Worm (Caenorhabditis elegans) whole organism, late embryonic: ENCODE results near the gene tag-124.

ENCODE experiments used
- C08G9.2 ChIP-seq: sonication (generic microtip); optimal IDR thresholded peaks from 2 replicates; lab custom pipeline; 2016; ENCODE audit warnings: mild to moderate bottlenecking, missing genetic modification characterization, moderate library complexity, missing compliant biosample characterization
- C38D4.7 ChIP-seq: fragments of 200-800 bp; sonication (Bioruptor generic); optimal IDR thresholded peaks from 2 replicates; lab custom pipeline; 2018; ENCODE audit warnings: mild to moderate bottlenecking, missing genetic modification characterization, moderate library complexity, missing compliant biosample characterization
- F13H6.1 ChIP-seq: sonication (generic microtip); optimal IDR thresholded peaks from 2 replicates; lab custom pipeline; 2016; ENCODE audit warnings: missing genetic modification characterization, missing compliant biosample characterization
- K02D7.2 ChIP-seq: sonication (generic microtip); optimal IDR thresholded peaks from 2 replicates; lab custom pipeline; 2017; ENCODE audit warnings: mild to moderate bottlenecking, missing genetic modification characterization, missing compliant biosample characterization
- ama-1 ChIP-seq: fragments of 150-350 bp; optimal IDR thresholded peaks from 2 replicates; lab custom pipeline; 2014
- ceh-18 ChIP-seq: sonication (generic microtip); optimal IDR thresholded peaks from 2 replicates; lab custom pipeline; 2016; ENCODE audit warnings: missing genetic modification characterization, missing compliant biosample characterization
- ceh-19 ChIP-seq: fragments of 200-800 bp; sonication (Bioruptor generic); optimal IDR thresholded peaks from 2 replicates; lab custom pipeline; 2018; ENCODE audit warnings: mild to moderate bottlenecking, missing genetic modification characterization, missing compliant biosample characterization
- ceh-22 ChIP-seq: sonication (generic microtip); optimal IDR thresholded peaks from 2 replicates; lab custom pipeline; 2017; ENCODE audit warnings: missing biosample characterization, missing genetic modification characterization
- ceh-24 ChIP-seq: sonication (generic microtip); optimal IDR thresholded peaks from 2 replicates; lab custom pipeline; 2016; ENCODE audit warnings: mild to moderate bottlenecking, missing genetic modification characterization, missing compliant biosample characterization
- ceh-30 ChIP-seq: fragments of 150-350 bp; optimal IDR thresholded peaks from 2 replicates; lab custom pipeline; 2014; ENCODE audit warnings: missing biosample characterization, missing genetic modification characterization
- ceh-45 ChIP-seq: fragments of 200-800 bp; sonication (Bioruptor generic); IDR thresholded peaks from 2 replicates; pipeline ENCODE4 v1.3.6; 2022; ENCODE audit warnings: missing genetic modification reagents, missing genetic modification characterization, missing compliant biosample characterization
- che-1 ChIP-seq: sonication (generic microtip); optimal IDR thresholded peaks from 2 replicates; lab custom pipeline; 2016; ENCODE audit warnings: mild to moderate bottlenecking, missing genetic modification characterization, missing compliant biosample characterization
- dve-1 ChIP-seq: sonication (generic microtip); optimal IDR thresholded peaks from 2 replicates; lab custom pipeline; 2017; ENCODE audit warnings: antibody characterized with exemption, mild to moderate bottlenecking, missing genetic modification characterization, missing compliant biosample characterization
- elt-2 ChIP-seq: sonication (generic microtip); optimal IDR thresholded peaks from 2 replicates; lab custom pipeline; 2016; ENCODE audit warnings: missing genetic modification reagents, missing genetic modification characterization, missing compliant biosample characterization
- fax-1 ChIP-seq: sonication (generic microtip); optimal IDR thresholded peaks from 2 replicates; lab custom pipeline; 2016; ENCODE audit warnings: missing genotype, missing genetic modification characterization, missing compliant biosample characterization
- fkh-6 ChIP-seq: sonication (generic microtip); optimal IDR thresholded peaks from 2 replicates; lab custom pipeline; 2016; ENCODE audit warnings: missing genetic modification characterization, missing compliant biosample characterization
- hlh-13 ChIP-seq: fragments of 200-800 bp; sonication (Bioruptor generic); optimal IDR thresholded peaks from 2 replicates; lab custom pipeline; 2018; ENCODE audit warnings: mild to moderate bottlenecking, missing genetic modification characterization, missing compliant biosample characterization
- hlh-15 ChIP-seq: sonication (generic microtip); optimal IDR thresholded peaks from 2 replicates; lab custom pipeline; 2016; ENCODE audit warnings: missing genetic modification characterization, missing compliant biosample characterization
- hlh-6 ChIP-seq: sonication (generic microtip); optimal IDR thresholded peaks from 2 replicates; lab custom pipeline; 2016; ENCODE audit warnings: missing genotype, missing genetic modification characterization, missing compliant biosample characterization
- madf-2 ChIP-seq: sonication (generic microtip); optimal IDR thresholded peaks from 2 replicates; lab custom pipeline; 2017; ENCODE audit warnings: missing genetic modification characterization, missing compliant biosample characterization
- nfya-1 ChIP-seq: sonication (generic microtip); optimal IDR thresholded peaks from 2 replicates; lab custom pipeline; 2017; ENCODE audit warnings: missing genetic modification characterization, mild to moderate bottlenecking, missing compliant biosample characterization, antibody characterized with exemption, moderate library complexity
- nhr-11 ChIP-seq: fragments of 150-350 bp; optimal IDR thresholded peaks from 2 replicates; lab custom pipeline; 2014; ENCODE audit warnings: missing biosample characterization, missing genetic modification characterization
- nhr-232 ChIP-seq: sonication (generic microtip); optimal IDR thresholded peaks from 2 replicates; lab custom pipeline; 2016; ENCODE audit warnings: missing genetic modification characterization, missing compliant biosample characterization
- pag-3 ChIP-seq: sonication (generic microtip); optimal IDR thresholded peaks from 2 replicates; lab custom pipeline; 2016; ENCODE audit warnings: missing compliant biosample characterization, missing genetic modification characterization, borderline replicate concordance
- pha-4 ChIP-seq: fragments of 150-350 bp; optimal IDR thresholded peaks from 2 replicates; lab custom pipeline; 2018; ENCODE audit warnings: missing biosample characterization, missing genetic modification reagents, missing genetic modification characterization
- ref-2 ChIP-seq: sonication (generic microtip); optimal IDR thresholded peaks from 2 replicates; lab custom pipeline; 2016; ENCODE audit warnings: missing genetic modification characterization, missing compliant biosample characterization
- rnt-1 ChIP-seq: sonication (generic microtip); optimal IDR thresholded peaks from 2 replicates; lab custom pipeline; 2016; ENCODE audit warnings: missing genetic modification characterization, missing compliant biosample characterization
- sox-2 ChIP-seq: fragments of 200-800 bp; sonication (Bioruptor generic); IDR thresholded peaks from 2 replicates; pipeline ENCODE4 v1.3.6; 2022; ENCODE audit warnings: missing genetic modification reagents, missing genetic modification characterization, missing compliant biosample characterization
- tbx-7 ChIP-seq: sonication (generic microtip); optimal IDR thresholded peaks from 2 replicates; lab custom pipeline; 2016; ENCODE audit warnings: missing genotype, missing genetic modification characterization, missing compliant biosample characterization
- unc-3 ChIP-seq, 2 experiments: fragments of 200-800 bp in 1 of 2; sonication (Bioruptor generic) in 1 of 2; sonication (generic microtip) in 1 of 2; conservative IDR thresholded peaks in 1 of 2; optimal IDR thresholded peaks in 1 of 2; 2 replicates each; pipeline versions ENCODE4 v1.3.6 to Lab custom; 2016 to 2022; ENCODE audit warnings: missing compliant biosample characterization in 2 of 2, missing genetic modification characterization in 2 of 2, missing genetic modification reagents in 1 of 2
- unc-55 ChIP-seq: sonication (generic microtip); optimal IDR thresholded peaks from 2 replicates; lab custom pipeline; 2017; ENCODE audit warnings: missing biosample characterization, missing genetic modification reagents, missing genetic modification characterization
- unc-86 ChIP-seq: sonication (generic microtip); optimal IDR thresholded peaks from 2 replicates; lab custom pipeline; 2016; ENCODE audit warnings: missing genetic modification characterization, missing compliant biosample characterization
- ztf-16 ChIP-seq: sonication (generic microtip); optimal IDR thresholded peaks from 2 replicates; lab custom pipeline; 2017; ENCODE audit warnings: missing genetic modification characterization, missing compliant biosample characterization

tag-124 gene

DNA sequence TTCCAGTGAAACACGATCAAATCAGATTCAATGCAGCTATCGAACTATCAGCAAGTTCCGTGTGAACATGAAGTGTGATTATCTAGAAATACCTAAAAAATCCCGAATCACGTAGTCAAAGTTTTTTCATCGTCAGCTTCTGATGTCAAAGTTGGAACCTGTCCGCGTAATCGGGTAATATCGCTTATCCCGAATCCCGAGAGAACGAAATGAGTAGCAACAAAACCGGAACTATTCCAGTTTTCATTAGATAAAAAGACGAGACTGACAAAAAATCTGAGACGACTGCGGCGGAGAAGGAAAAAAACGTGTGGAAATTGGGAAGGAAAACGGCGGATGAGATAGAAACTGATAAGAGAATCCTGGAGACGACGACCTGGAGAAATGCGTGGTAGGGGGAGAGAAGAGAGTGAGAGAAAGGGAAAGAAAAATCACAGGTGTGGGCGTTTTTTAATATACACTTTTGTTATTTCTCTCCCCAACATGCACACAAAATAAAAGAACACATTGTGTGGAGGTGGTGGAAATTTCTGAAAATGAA is 29.0 kb downstream of the tag-124 start:
- TF ChIP-seq ceh-24 (tag; lab: Kevin White, UChicago) (no peak), nhr-11 (tag; lab: Kevin White, UChicago) (peak; percentile 67), C38D4.7 (GFP tag; lab: Kevin White, UChicago) (no peak), C08G9.2 (tag; lab: Kevin White, UChicago) (no peak), madf-2 (tag; lab: Kevin White, UChicago) (no peak)

DNA sequence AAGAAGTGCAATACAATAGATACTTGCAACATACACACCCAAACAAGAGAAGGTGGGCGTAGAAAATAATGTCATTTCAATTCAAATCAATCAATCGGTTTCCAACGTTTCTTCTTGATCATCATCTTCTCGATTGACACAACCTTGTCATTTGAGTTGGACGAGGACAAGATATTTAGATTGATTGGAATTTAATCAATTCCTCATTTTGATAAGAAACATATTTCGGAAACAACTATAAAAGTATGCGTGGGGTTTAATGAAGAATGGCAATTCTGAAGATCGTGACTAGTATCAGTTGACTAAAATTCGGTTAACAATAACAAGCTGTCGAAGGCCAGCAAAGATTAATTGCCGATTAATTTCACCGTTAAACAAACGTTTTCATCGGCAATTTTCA is 29.5 kb downstream of the tag-124 start:
- TF ChIP-seq ceh-30 (no peak), unc-55 (GFP tag; lab: Kevin White, UChicago) (peak; percentile 18), ztf-16 (no peak), ceh-19 (GFP tag; lab: Kevin White, UChicago) (no peak)
- TF ChIP-seq, all 69 proteins: peak for 1

DNA sequence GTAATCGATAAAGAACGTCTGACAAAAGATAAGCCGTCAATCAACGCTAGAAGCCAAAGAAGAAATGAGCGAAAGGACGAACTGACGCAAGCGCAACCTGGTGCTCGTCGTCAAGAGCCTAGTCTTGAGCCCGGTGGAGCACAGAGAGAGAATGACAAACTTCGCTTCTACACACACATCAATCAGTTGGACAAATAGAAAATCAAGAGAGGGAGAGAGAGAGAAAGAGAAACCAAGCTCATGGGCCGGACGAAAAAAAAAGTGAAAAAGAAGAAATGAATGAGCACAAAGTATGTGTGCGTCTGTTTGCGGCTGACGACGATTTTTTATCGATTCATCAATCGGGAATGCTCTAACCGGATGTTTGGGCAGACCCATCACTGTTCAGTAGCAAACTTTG is 30.0 kb downstream of the tag-124 start:
- TF ChIP-seq nfya-1 (tag; lab: Kevin White, UChicago), result peak; percentile 26
- peak; percentile 24 for TF ChIP-seq rnt-1 (tag; lab: Kevin White, UChicago)
- no peak for TF ChIP-seq sox-2 (GFP tag; lab: Robert Waterston, UW)
- TF ChIP-seq ceh-24 (tag; lab: Kevin White, UChicago), result no peak
- TF ChIP-seq fkh-6 (tag; lab: Kevin White, UChicago), result no peak
- no peak for TF ChIP-seq che-1 (tag; lab: Kevin White, UChicago)
- no peak for TF ChIP-seq fax-1
- TF ChIP-seq unc-55 (GFP tag; lab: Kevin White, UChicago), result peak; percentile 88
- TF ChIP-seq ceh-18 (tag; lab: Kevin White, UChicago), result peak; percentile 83
- TF ChIP-seq tbx-7, result no peak
- no peak for TF ChIP-seq ama-1 (lab: Kevin White, UChicago)

DNA sequence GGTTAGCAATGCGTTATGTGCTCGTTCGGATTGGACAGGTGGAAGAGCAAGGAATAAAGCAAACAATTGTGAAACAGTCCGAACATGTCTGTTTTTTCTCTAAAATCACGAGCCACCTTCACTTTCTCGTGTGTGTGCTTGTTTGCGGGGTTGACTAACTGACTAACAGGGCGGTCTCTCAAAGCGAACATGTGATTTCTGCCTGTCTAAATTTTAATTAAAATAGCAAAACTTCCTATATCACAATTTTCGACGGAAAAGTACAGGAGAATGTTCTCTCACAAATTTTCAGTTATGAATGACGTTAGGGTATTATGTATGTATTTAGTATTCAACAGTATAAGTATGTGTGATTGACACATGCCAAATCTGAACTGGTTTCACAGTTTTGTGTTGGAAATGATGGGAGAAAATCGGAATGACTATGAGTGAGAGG is 30.8 kb downstream of the tag-124 start:
- TF ChIP-seq hlh-15 (tag; lab: Kevin White, UChicago), result no peak
- TF ChIP-seq pha-4 (tag; lab: Kevin White, UChicago), result no peak
- no peak for TF ChIP-seq ceh-22 (tag; lab: Kevin White, UChicago)
- TF ChIP-seq unc-3 (GFP tag; conservative IDR thresholded peaks at IDR 0.05; lab: Robert Waterston, UW), result no peak
- no peak for TF ChIP-seq unc-3 (tag; optimal IDR thresholded peaks at IDR 0.05; lab: Kevin White, UChicago)
- TF ChIP-seq unc-86 (tag; lab: Kevin White, UChicago), result no peak
- no peak for TF ChIP-seq nhr-232 (tag; lab: Kevin White, UChicago)
- TF ChIP-seq C08G9.2 (tag; lab: Kevin White, UChicago), result no peak
- TF ChIP-seq ceh-19 (GFP tag; lab: Kevin White, UChicago), result no peak
- TF ChIP-seq elt-2 (tag; lab: Kevin White, UChicago), result no peak
- no peak for TF ChIP-seq K02D7.2 (tag; lab: Kevin White, UChicago)
- TF ChIP-seq, all 69 proteins: peak for 0

DNA sequence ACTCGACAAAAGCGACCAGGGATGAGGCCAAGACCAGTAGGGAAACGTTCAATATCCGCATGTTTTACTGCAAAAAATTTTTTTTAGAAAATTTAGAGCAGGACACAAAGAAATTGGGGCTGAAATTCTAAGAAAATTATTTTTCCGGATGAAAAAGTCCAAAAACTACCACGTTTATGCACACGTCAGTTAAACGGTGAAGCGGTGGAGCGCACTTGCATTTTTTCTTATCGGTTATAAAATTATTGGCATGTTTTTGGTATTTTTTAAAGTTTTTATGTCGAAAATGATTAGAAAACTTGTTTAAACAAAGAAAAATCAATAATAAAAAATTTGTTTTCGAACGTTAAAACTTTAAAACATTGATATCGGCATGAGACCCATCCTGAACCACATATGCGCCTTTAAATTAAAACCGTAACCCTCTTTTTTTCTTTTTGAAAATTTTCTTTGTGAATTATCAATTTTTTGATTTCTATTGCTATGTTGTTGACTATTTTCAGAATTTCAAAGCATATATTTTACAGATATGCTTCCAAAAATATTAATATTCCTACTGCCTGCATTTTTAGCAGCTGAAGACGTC is 33.1 kb downstream of the tag-124 start, which contains the start of the genes dnj-20 and ZK1307.8:
Gene dnj-20 (minus strand): TSS at position 67 of the 586 bp plus-strand sequence.
Gene ZK1307.8 (plus strand): TSS at position 504 of the 586 bp plus-strand sequence.
- TF ChIP-seq ref-2, result no peak
- TF ChIP-seq elt-2 (tag; lab: Kevin White, UChicago), result peak; percentile 9

DNA sequence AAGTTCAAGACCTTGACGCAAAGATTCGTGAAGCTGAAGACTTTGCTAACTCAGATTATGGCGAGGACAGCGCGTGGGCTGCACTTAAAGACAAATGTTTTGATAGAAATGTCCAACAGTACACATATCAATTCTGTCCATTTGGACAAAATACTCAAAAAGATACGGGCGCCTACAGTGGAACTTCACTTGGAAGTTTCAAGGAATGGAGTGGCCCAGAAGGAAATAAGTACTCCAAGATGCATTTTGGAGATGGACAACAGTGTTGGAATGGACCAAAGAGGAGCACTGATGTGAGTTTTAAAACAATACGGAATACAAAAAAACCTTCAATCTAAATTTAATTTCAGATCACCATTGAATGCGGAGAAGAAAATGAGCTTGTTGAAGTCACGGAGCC is 34.8 kb downstream of the tag-124 start:
- no peak for TF ChIP-seq tbx-7
- TF ChIP-seq dve-1 (tag; lab: Kevin White, UChicago), result no peak
- TF ChIP-seq pag-3 (tag; lab: Kevin White, UChicago), result no peak
- no peak for TF ChIP-seq F13H6.1
- TF ChIP-seq hlh-13 (GFP tag; lab: Kevin White, UChicago), result no peak
- TF ChIP-seq hlh-15 (tag; lab: Kevin White, UChicago), result no peak
- no peak for TF ChIP-seq unc-3 (GFP tag; conservative IDR thresholded peaks at IDR 0.05; lab: Robert Waterston, UW)
- TF ChIP-seq unc-3 (tag; optimal IDR thresholded peaks at IDR 0.05; lab: Kevin White, UChicago), result no peak
- no peak for TF ChIP-seq ceh-45 (GFP tag; lab: Robert Waterston, UW)
- TF ChIP-seq hlh-6 (tag; lab: Kevin White, UChicago), result no peak
- no peak for TF ChIP-seq ceh-18 (tag; lab: Kevin White, UChicago)
- TF ChIP-seq nhr-232 (tag; lab: Kevin White, UChicago), result no peak
- no peak for TF ChIP-seq C08G9.2 (tag; lab: Kevin White, UChicago)
